Fruit fly (Drosophila melanogaster) whole organism, embryonic: ENCODE results near the gene Rab3-GAP.

Experiments
- Asciz ChIP-seq: fragments of 200-800 bp; sonication (Bioruptor generic); optimal IDR thresholded peaks from 2 replicates; lab custom pipeline; 2017; ENCODE audit warnings: missing biosample characterization, mild to moderate bottlenecking, missing genetic modification characterization, missing genetic modification reagents
- Awh ChIP-seq: fragments of 200-800 bp; sonication (Bioruptor generic); IDR thresholded peaks from 2 replicates; pipeline ENCODE4, ENCODE4 v1.3.6; 2022; ENCODE audit warnings: missing biosample characterization, missing genetic modification characterization
- CG10366 ChIP-seq: fragments of 200-800 bp; sonication (Bioruptor generic); IDR thresholded peaks from 2 replicates; pipeline ENCODE4 v1.3.6; 2022; ENCODE audit warnings: missing biosample characterization, missing genetic modification characterization
- CG11398 ChIP-seq: fragments of 200-800 bp; sonication (Bioruptor generic); optimal IDR thresholded peaks from 2 replicates; lab custom pipeline; 2016; ENCODE audit warnings: missing biosample characterization, missing genetic modification characterization
- CG11504 ChIP-seq: fragments of 200-800 bp; sonication (Bioruptor generic); optimal IDR thresholded peaks from 3 replicates; lab custom pipeline; 2019; ENCODE audit warnings: missing biosample characterization, mild to moderate bottlenecking, missing genetic modification characterization, moderate library complexity
- CG12769 ChIP-seq: fragments of 200-800 bp; sonication (Bioruptor generic); optimal IDR thresholded peaks from 2 replicates; lab custom pipeline; 2019; ENCODE audit warnings: missing biosample characterization, mild to moderate bottlenecking, missing genetic modification characterization, moderate library complexity
- CG15011 ChIP-seq: fragments of 200-800 bp; sonication (Bioruptor generic); optimal IDR thresholded peaks from 3 replicates; lab custom pipeline; 2018; ENCODE audit warnings: missing biosample characterization, mild to moderate bottlenecking, missing genetic modification characterization
- CG17361 ChIP-seq: fragments of 200-800 bp; sonication (Bioruptor generic); IDR thresholded peaks from 3 replicates; pipeline ENCODE4 v1.3.6; 2022; ENCODE audit warnings: missing biosample characterization, missing genetic modification characterization
- CG17802 ChIP-seq: fragments of 200-800 bp; sonication (Bioruptor generic); optimal IDR thresholded peaks from 2 replicates; lab custom pipeline; 2018; ENCODE audit warnings: missing biosample characterization, mild to moderate bottlenecking, missing genetic modification characterization, moderate library complexity
- CG17912 ChIP-seq: fragments of 200-800 bp; sonication (Bioruptor generic); optimal IDR thresholded peaks from 2 replicates; lab custom pipeline; 2018; ENCODE audit warnings: missing biosample characterization, mild to moderate bottlenecking, missing genetic modification characterization
- CG2712 ChIP-seq: fragments of 200-800 bp; optimal IDR thresholded peaks from 3 replicates; lab custom pipeline; 2019; ENCODE audit warnings: missing biosample characterization, mild to moderate bottlenecking, missing genetic modification characterization, moderate library complexity
- CG31224 ChIP-seq: fragments of 200-800 bp; sonication (Bioruptor generic); IDR thresholded peaks from 2 replicates; pipeline ENCODE4 v1.3.6; 2022; ENCODE audit warnings: missing biosample characterization, missing genetic modification characterization
- CG31365 ChIP-seq: fragments of 200-800 bp; sonication (Bioruptor generic); optimal IDR thresholded peaks from 2 replicates; lab custom pipeline; 2018; ENCODE audit warnings: missing biosample characterization, mild to moderate bottlenecking, missing genetic modification characterization
- CG3838 ChIP-seq: fragments of 200-800 bp; sonication (Bioruptor generic); optimal IDR thresholded peaks from 3 replicates; lab custom pipeline; 2016; ENCODE audit warnings: missing biosample characterization, missing genetic modification characterization
- CG4424 ChIP-seq: fragments of 200-800 bp; sonication (Bioruptor generic); optimal IDR thresholded peaks from 3 replicates; lab custom pipeline; 2016; ENCODE audit warnings: missing biosample characterization, missing genetic modification characterization
- CG5245 ChIP-seq: fragments of 200-800 bp; sonication (Bioruptor generic); optimal IDR thresholded peaks from 3 replicates; lab custom pipeline; 2016; ENCODE audit warnings: missing biosample characterization, missing genetic modification characterization
- CG6791 ChIP-seq: fragments of 200-800 bp; sonication (Bioruptor generic); IDR thresholded peaks from 3 replicates; pipeline ENCODE4 v1.3.6; 2022; ENCODE audit warnings: missing biosample characterization, missing genetic modification characterization; ENCODE audit not compliant: partially characterized antibody
- CHES-1-like ChIP-seq: fragments of 200-800 bp; sonication (Bioruptor generic); optimal IDR thresholded peaks from 2 replicates; lab custom pipeline; 2016; ENCODE audit warnings: missing biosample characterization, missing genetic modification characterization
- CoRest ChIP-seq: fragments of 200-800 bp; sonication (Bioruptor generic); optimal IDR thresholded peaks from 3 replicates; lab custom pipeline; 2018; ENCODE audit warnings: missing biosample characterization, mild to moderate bottlenecking, missing genetic modification characterization, moderate library complexity
- Fer1 ChIP-seq: fragments of 200-800 bp; sonication (Bioruptor generic); optimal IDR thresholded peaks from 2 replicates; lab custom pipeline; 2017; ENCODE audit warnings: missing biosample characterization, mild to moderate bottlenecking, missing genetic modification characterization
- GATAe ChIP-seq: fragments of 200-800 bp; sonication (Bioruptor generic); conservative IDR thresholded peaks from 2 replicates; pipeline ENCODE4 v1.3.6; 2022; ENCODE audit warnings: missing biosample characterization, missing genetic modification characterization
- Gsc ChIP-seq: fragments of 200-800 bp; sonication (Bioruptor generic); IDR thresholded peaks from 2 replicates; pipeline ENCODE4 v1.3.6; 2022; ENCODE audit warnings: missing biosample characterization, missing genetic modification characterization
- Gug ChIP-seq: fragments of 200-800 bp; sonication (Bioruptor generic); IDR thresholded peaks from 4 replicates; pipeline ENCODE4 v1.3.6; 2022; ENCODE audit warnings: missing biosample characterization, missing genetic modification characterization
- H2.0 ChIP-seq: fragments of 200-800 bp; sonication (Bioruptor generic); IDR thresholded peaks from 2 replicates; pipeline ENCODE4 v1.3.6; 2022; ENCODE audit warnings: missing biosample characterization, missing genetic modification characterization
- Hmr ChIP-seq: fragments of 200-800 bp; sonication (Bioruptor generic); optimal IDR thresholded peaks from 3 replicates; lab custom pipeline; 2017; ENCODE audit warnings: mild to moderate bottlenecking, missing biosample characterization, missing genetic modification reagents, missing genetic modification characterization
- Hr51 ChIP-seq, 2 experiments: fragments of 200-800 bp; sonication (Bioruptor generic); optimal IDR thresholded peaks; 2 replicates in 1 of 2; 3 replicates in 1 of 2; lab custom pipeline; 2016 to 2018; ENCODE audit warnings: missing biosample characterization in 2 of 2, missing genetic modification characterization in 2 of 2, mild to moderate bottlenecking in 1 of 2, moderate library complexity in 1 of 2
- Hr78 ChIP-seq, 2 experiments: fragments of 200-800 bp in 1 of 2; fragments of >200 bp in 1 of 2; sonication (Bioruptor generic) in 1 of 2; optimal IDR thresholded peaks; 2 replicates each; lab custom pipeline; 2017 to 2019; ENCODE audit warnings: missing biosample characterization in 2 of 2, missing genetic modification characterization in 2 of 2, mild to moderate bottlenecking in 1 of 2, moderate library complexity in 1 of 2
- Neu2 ChIP-seq: fragments of 200-800 bp; sonication (Bioruptor generic); optimal IDR thresholded peaks from 3 replicates; lab custom pipeline; 2016; ENCODE audit warnings: missing biosample characterization, missing genetic modification characterization, borderline replicate concordance
- Optix ChIP-seq: fragments of 200-800 bp; sonication (Bioruptor generic); IDR thresholded peaks from 3 replicates; pipeline ENCODE4 v1.3.6; 2022; ENCODE audit warnings: missing biosample characterization, missing genetic modification characterization
- Pdp1 ChIP-seq, 2 experiments: fragments of 200-800 bp; sonication (Bioruptor generic); optimal IDR thresholded peaks; 3 replicates each; lab custom pipeline; 2016; ENCODE audit warnings: missing biosample characterization in 2 of 2, missing genetic modification characterization in 2 of 2, mild to moderate bottlenecking in 1 of 2, moderate library complexity in 1 of 2
- Usf ChIP-seq: fragments of 200-800 bp; sonication (Bioruptor generic); optimal IDR thresholded peaks from 2 replicates; lab custom pipeline; 2017; ENCODE audit warnings: missing genotype, missing biosample characterization, missing genetic modification characterization
- YL-1 ChIP-seq: fragments of 200-800 bp; sonication (Bioruptor generic); optimal IDR thresholded peaks from 3 replicates; lab custom pipeline; 2017; ENCODE audit warnings: missing biosample characterization, mild to moderate bottlenecking, missing genetic modification characterization
- ase ChIP-seq: fragments of 200-800 bp; sonication (Bioruptor generic); IDR thresholded peaks from 3 replicates; pipeline ENCODE4 v1.3.6; 2022; ENCODE audit warnings: missing biosample characterization, missing genetic modification characterization
- bbx ChIP-seq: fragments of 200-800 bp; sonication (Bioruptor generic); IDR thresholded peaks from 2 replicates; pipeline ENCODE4 v1.3.6; 2022; ENCODE audit warnings: missing biosample characterization, missing genetic modification characterization; ENCODE audit not compliant: partially characterized antibody
- ci ChIP-seq: fragments of 200-800 bp; sonication (Bioruptor generic); IDR thresholded peaks from 3 replicates; pipeline ENCODE4 v1.3.6; 2022; ENCODE audit warnings: missing biosample characterization, missing genetic modification characterization
- cwo ChIP-seq: fragments of 200-800 bp; sonication (Bioruptor generic); optimal IDR thresholded peaks from 3 replicates; lab custom pipeline; 2017; ENCODE audit warnings: missing biosample characterization, missing genetic modification characterization, mild to moderate bottlenecking, moderate library complexity, missing genetic modification reagents
- dysf ChIP-seq: fragments of 200-800 bp; sonication (Bioruptor generic); IDR thresholded peaks from 3 replicates; pipeline ENCODE4 v1.3.6; 2022; ENCODE audit warnings: missing biosample characterization, missing genetic modification characterization
- kni ChIP-seq: fragments of 200-800 bp; sonication (Bioruptor generic); optimal IDR thresholded peaks from 3 replicates; lab custom pipeline; 2017; ENCODE audit warnings: mild to moderate bottlenecking, missing biosample characterization, missing genetic modification reagents, missing genetic modification characterization
- lola ChIP-seq, 3 experiments: fragments of >200 bp in 2 of 3; fragments of 200-800 bp in 1 of 3; sonication (Bioruptor generic) in 1 of 3; optimal IDR thresholded peaks; 2 replicates each; lab custom pipeline; 2017 to 2019; ENCODE audit warnings: missing biosample characterization in 3 of 3, missing genetic modification characterization in 3 of 3, mild to moderate bottlenecking in 1 of 3, moderate library complexity in 1 of 3
- pros ChIP-seq: fragments of 200-800 bp; sonication (Bioruptor generic); optimal IDR thresholded peaks from 3 replicates; lab custom pipeline; 2019; ENCODE audit warnings: missing biosample characterization, mild to moderate bottlenecking, missing genetic modification characterization, moderate library complexity
- pzg ChIP-seq: fragments of 200-800 bp; sonication (Bioruptor generic); optimal IDR thresholded peaks from 3 replicates; lab custom pipeline; 2018; ENCODE audit warnings: missing biosample characterization, mild to moderate bottlenecking, missing genetic modification characterization, moderate library complexity
- slou ChIP-seq: fragments of 200-800 bp; sonication (Bioruptor generic); optimal IDR thresholded peaks from 3 replicates; lab custom pipeline; 2016; ENCODE audit warnings: missing biosample characterization, missing genetic modification characterization
- twi ChIP-seq: fragments of 200-800 bp; optimal IDR thresholded peaks from 2 replicates; lab custom pipeline; 2019; ENCODE audit warnings: missing biosample characterization, mild to moderate bottlenecking, missing genetic modification characterization, moderate library complexity
- wek ChIP-seq: fragments of 200-800 bp; sonication (Bioruptor generic); optimal IDR thresholded peaks from 3 replicates; lab custom pipeline; 2018; ENCODE audit warnings: missing biosample characterization, mild to moderate bottlenecking, missing genetic modification characterization, moderate library complexity
- yki ChIP-seq: fragments of >200 bp; optimal IDR thresholded peaks from 3 replicates; lab custom pipeline; 2018
- zen ChIP-seq: fragments of 200-800 bp; sonication (Bioruptor generic); optimal IDR thresholded peaks from 3 replicates; lab custom pipeline; 2018; ENCODE audit warnings: missing biosample characterization, mild to moderate bottlenecking, missing genetic modification characterization, moderate library complexity
- zfh1 ChIP-seq: fragments of 200-800 bp; sonication (Bioruptor generic); IDR thresholded peaks from 3 replicates; pipeline ENCODE4 v1.3.6; 2022; ENCODE audit warnings: missing biosample characterization, missing genetic modification characterization

The Rab3-GAP gene

dm6 chr2L:12103231-12104210, 40.5 kb upstream of the Rab3-GAP start, which contains the start of the genes Patsas and ThrRS (continued):
- peak; percentile 89 for TF ChIP-seq CG11504 (tag; lab: Kevin White, UChicago)
- no peak for TF ChIP-seq yki (lab: Kevin White, UChicago)
- peak; percentile 65 for TF ChIP-seq YL-1 (GFP tag; lab: Kevin White, UChicago)
- TF ChIP-seq CG5245 (GFP tag; lab: Kevin White, UChicago) = peak; percentile 76
- peak; percentile 98 for TF ChIP-seq zen (tag; lab: Kevin White, UChicago)
- peak; percentile 91 for TF ChIP-seq Hmr (GFP tag; lab: Kevin White, UChicago)
- TF ChIP-seq CG31224 = peak; percentile 67
- TF ChIP-seq pzg (GFP tag; lab: Kevin White, UChicago) = peak; percentile 54
- no peak for TF ChIP-seq CG12769 (tag; lab: Kevin White, UChicago)
- TF ChIP-seq Usf = peak; percentile 83
- no peak for TF ChIP-seq CG6791
- peak; percentile 61 for TF ChIP-seq CG3838 (GFP tag; lab: Kevin White, UChicago)
- peak; percentile 72 for TF ChIP-seq Asciz (GFP tag; lab: Kevin White, UChicago)
- TF ChIP-seq ase (GFP tag; lab: Robert Waterston, UW) = peak; percentile 71; the same call in 2 of the 3 replicates
- TF ChIP-seq Neu2 = no peak
- TF ChIP-seq Optix = peak; percentile 53; the same call in 1 of the 3 replicates
- TF ChIP-seq GATAe (GFP tag; lab: Robert Waterston, UW) = peak; percentile 47
- TF ChIP-seq CG10366 (GFP tag; lab: Robert Waterston, UW) = peak; percentile 78
- TF ChIP-seq Pdp1 (GFP tag; optimal IDR thresholded peaks at IDR 0.05; lab: Kevin White, UChicago) = peak; percentile 70 to 80
- peak; percentile 78 for TF ChIP-seq zfh1 (GFP tag; lab: Robert Waterston, UW)
- TF ChIP-seq Awh (GFP tag; lab: Robert Waterston, UW) = peak; percentile 80
- peak; percentile 69 for TF ChIP-seq cwo (GFP tag; lab: Kevin White, UChicago)
- peak; percentile 95 for TF ChIP-seq CG17361 (GFP tag; lab: Robert Waterston, UW)
- TF ChIP-seq H2.0 (GFP tag; lab: Robert Waterston, UW) = peak; percentile 78
- no peak for TF ChIP-seq Gsc (GFP tag; lab: Robert Waterston, UW)
- peak; percentile 92 for TF ChIP-seq dysf
- peak; percentile 95 for TF ChIP-seq CoRest
- TF ChIP-seq pros (GFP tag; lab: Kevin White, UChicago) = no peak
- peak; percentile 55 for TF ChIP-seq CHES-1-like (GFP tag; lab: Kevin White, UChicago)
- no peak for TF ChIP-seq bbx
- TF ChIP-seq CG11398 (GFP tag; lab: Kevin White, UChicago) = no peak
- peak in 1 of 3 experiments; percentile 85 for TF ChIP-seq lola (GFP tag; optimal IDR thresholded peaks at IDR 0.05; lab: Kevin White, UChicago)
- TF ChIP-seq kni (GFP tag; lab: Kevin White, UChicago) = no peak
- peak; percentile 89 for TF ChIP-seq CG2712 (tag; lab: Kevin White, UChicago)
- no peak for TF ChIP-seq CG15011 (GFP tag; lab: Kevin White, UChicago)
- TF ChIP-seq CG17912 (GFP tag; lab: Kevin White, UChicago) = peak; percentile 31
- peak; percentile 79 for TF ChIP-seq twi (tag; lab: Kevin White, UChicago)
- peak; percentile 9 for TF ChIP-seq CG31365 (tag; lab: Kevin White, UChicago)
- TF ChIP-seq wek = no peak
- peak; percentile 88 for TF ChIP-seq Fer1
- peak; percentile 86 for TF ChIP-seq CG17802 (tag; lab: Kevin White, UChicago)
- TF ChIP-seq ci = peak; percentile 78
- peak; percentile 82 for TF ChIP-seq slou (GFP tag; lab: Kevin White, UChicago)
- peak; percentile 73; the same call in 3 of the 4 replicates for TF ChIP-seq Gug
- TF ChIP-seq Hr51 (GFP tag; optimal IDR thresholded peaks at IDR 0.05; lab: Kevin White, UChicago) = peak; percentile 78 to 88
- TF ChIP-seq CG4424 (GFP tag; lab: Kevin White, UChicago) = peak; percentile 87
- TF ChIP-seq Hr78 (GFP tag; optimal IDR thresholded peaks at IDR 0.05; lab: Kevin White, UChicago) = no peak
